Worm (Caenorhabditis elegans): ENCODE results near the gene Y54G2A.13.

Gene Y54G2A.13

ce11 chrIV:2774500-2774899 is 45.0 kb downstream of the Y54G2A.13 start (continued):
- no peak for TF ChIP-seq ztf-4 (tag; optimal IDR thresholded peaks at IDR 0.05)
- TF ChIP-seq crh-2 (tag; optimal IDR thresholded peaks at IDR 0.05): peak; percentile 88
- TF ChIP-seq blmp-1 (tag; optimal IDR thresholded peaks at IDR 0.05; ENCODE audit: insufficient read depth): peak; percentile 23
- TF ChIP-seq lsy-2 (tag; optimal IDR thresholded peaks at IDR 0.05): peak in 1 of 2 experiments; percentile 82
- peak; percentile 16 for TF ChIP-seq Y55F3AM.14 (GFP tag; optimal IDR thresholded peaks at IDR 0.05)
- no peak for TF ChIP-seq unc-39 (tag; optimal IDR thresholded peaks at IDR 0.05)
- no peak for TF ChIP-seq elt-1 (tag; optimal IDR thresholded peaks at IDR 0.05)
- peak; percentile 84 for TF ChIP-seq ama-1 (optimal IDR thresholded peaks at IDR 0.05)
- TF ChIP-seq skn-1 (tag; optimal IDR thresholded peaks at IDR 0.05): no peak
- peak; percentile 57 for TF ChIP-seq nhr-6 (tag; optimal IDR thresholded peaks at IDR 0.05)
- TF ChIP-seq elt-3 (tag; optimal IDR thresholded peaks at IDR 0.05): no peak

- TF ChIP-seq nhr-129 (tag; optimal IDR thresholded peaks at IDR 0.05) (peak; percentile 68), lin-13 (GFP tag; optimal IDR thresholded peaks at IDR 0.05) (peak; percentile 15), mdl-1 (tag; optimal IDR thresholded peaks at IDR 0.05) (no peak), sem-4 (tag; optimal IDR thresholded peaks at IDR 0.05) (no peak), mbf-1 (tag; optimal IDR thresholded peaks at IDR 0.05) (no peak), C34F6.9 (tag; optimal IDR thresholded peaks at IDR 0.05) (no peak), nhr-11 (tag; optimal IDR thresholded peaks at IDR 0.05) (no peak), sma-9 (GFP tag; optimal IDR thresholded peaks at IDR 0.05) (peak; percentile 35), sma-9 (tag; optimal IDR thresholded peaks at IDR 0.05) (no peak), nhr-25 (tag; optimal IDR thresholded peaks at IDR 0.05) (peak; percentile 35), lsy-2 (tag; optimal IDR thresholded peaks at IDR 0.05) (peak in 1 of 2 experiments; percentile 29), ztf-1 (GFP tag; conservative IDR thresholded peaks at IDR 0.05) (no peak)
Observed at ce11 chrIV:2773382-2773979, 46.1 kb downstream of the Y54G2A.13 start.

- peak; percentile 74 for TF ChIP-seq Y55F3AM.14 (GFP tag; optimal IDR thresholded peaks at IDR 0.05)
- TF ChIP-seq blmp-1 (tag; optimal IDR thresholded peaks at IDR 0.05; ENCODE audit: insufficient read depth): peak; percentile 47
- no peak for TF ChIP-seq egl-27 (tag; optimal IDR thresholded peaks at IDR 0.05)
- no peak for TF ChIP-seq F13H6.1 (tag; optimal IDR thresholded peaks at IDR 0.05)
- peak; percentile 56 for TF ChIP-seq nhr-25 (tag; optimal IDR thresholded peaks at IDR 0.05)
- TF ChIP-seq ZK546.5 (tag; optimal IDR thresholded peaks at IDR 0.05): no peak
- TF ChIP-seq gmeb-1 (tag; optimal IDR thresholded peaks at IDR 0.05): no peak
Observed at ce11 chrIV:2772209-2772851, 47.2 kb downstream of the Y54G2A.13 start.

DNA sequence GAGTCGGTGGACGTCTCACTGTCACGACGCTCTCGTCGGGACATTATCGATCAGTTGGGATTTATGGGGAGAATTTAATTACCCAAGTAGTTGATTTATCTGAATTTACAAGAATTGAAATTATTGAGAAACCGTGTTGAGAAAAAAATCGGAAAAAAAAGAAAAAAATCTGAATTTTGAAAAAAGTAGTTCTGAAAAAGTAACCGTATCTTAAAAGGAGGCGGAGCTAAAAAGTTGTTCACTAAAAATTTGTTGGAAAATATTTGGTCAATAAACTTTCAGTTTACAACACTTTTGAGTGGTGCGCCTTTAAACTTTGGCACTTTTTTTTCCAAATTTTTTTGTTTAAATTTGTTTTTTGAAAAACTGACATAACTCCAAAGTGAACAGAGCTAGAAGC is 47.8 kb downstream of the Y54G2A.13 start, which contains the start of gene Y54G2A.11:
Gene Y54G2A.11 (minus strand): TSS at position 101 of the 400 bp plus-strand sequence.
- no peak for TF ChIP-seq snpc-4 (tag; optimal IDR thresholded peaks at IDR 0.05)
- TF ChIP-seq nhr-11 (tag; optimal IDR thresholded peaks at IDR 0.05): no peak

DNA sequence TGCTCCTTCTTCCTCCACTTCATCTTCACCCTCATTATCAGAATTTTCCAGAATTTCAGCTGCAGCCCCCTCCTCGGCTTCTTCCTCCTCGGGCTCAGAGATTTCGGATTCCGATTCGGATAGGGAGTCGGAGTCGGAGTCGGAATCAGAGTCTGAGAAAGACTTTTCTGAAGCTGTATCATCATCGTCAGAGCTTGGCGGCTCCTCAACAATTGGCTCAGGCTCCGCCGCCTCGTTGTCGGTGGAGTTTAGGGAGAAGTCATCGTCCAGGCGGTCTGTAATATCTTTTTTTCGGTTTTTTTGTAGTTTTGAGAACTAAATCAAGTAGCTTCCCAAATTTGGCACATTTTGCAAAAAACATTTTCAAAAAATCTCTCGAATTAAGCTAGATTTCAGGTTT is 48.7 kb downstream of the Y54G2A.13 start:
- no peak for TF ChIP-seq lsy-2 (tag; optimal IDR thresholded peaks at IDR 0.05)
- no peak for TF ChIP-seq nhr-77 (tag; optimal IDR thresholded peaks at IDR 0.05)
- TF ChIP-seq lin-13 (GFP tag; optimal IDR thresholded peaks at IDR 0.05): no peak
- no peak for TF ChIP-seq aly-2 (tag; optimal IDR thresholded peaks at IDR 0.05)
- no peak for TF ChIP-seq fos-1 (tag; optimal IDR thresholded peaks at IDR 0.05)
- TF ChIP-seq nhr-10 (tag; optimal IDR thresholded peaks at IDR 0.05): no peak
- TF ChIP-seq ama-1 (optimal IDR thresholded peaks at IDR 0.05): no peak

DNA sequence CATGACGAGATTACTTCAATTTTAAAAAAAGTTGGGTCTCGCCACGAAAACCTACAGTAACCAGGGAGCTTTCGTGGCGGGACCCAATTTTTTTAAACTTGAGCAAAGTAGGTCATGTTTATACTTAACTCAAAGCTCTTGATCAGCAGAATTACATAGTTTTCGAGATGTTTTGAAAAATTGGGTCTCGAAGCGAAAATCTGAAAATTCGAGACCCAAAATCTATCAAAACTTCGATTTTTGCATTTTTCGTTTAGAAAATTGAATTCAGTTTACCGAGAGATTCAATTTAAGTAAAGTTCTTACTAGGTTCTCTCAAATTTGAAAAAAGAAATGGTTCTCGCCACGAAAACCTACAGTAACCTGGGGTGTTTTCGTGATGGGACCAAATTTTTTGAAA is 49.5 kb downstream of the Y54G2A.13 start:
- TF ChIP-seq ztf-4 (tag; optimal IDR thresholded peaks at IDR 0.05): no peak
- no peak for TF ChIP-seq lin-39 (tag; optimal IDR thresholded peaks at IDR 0.05)
- TF ChIP-seq nhr-23 (tag; optimal IDR thresholded peaks at IDR 0.05): no peak
- no peak for TF ChIP-seq lsy-2 (tag; optimal IDR thresholded peaks at IDR 0.05)
- TF ChIP-seq skn-1 (tag; optimal IDR thresholded peaks at IDR 0.05): no peak
- TF ChIP-seq nhr-12 (tag; optimal IDR thresholded peaks at IDR 0.05): no peak
- no peak for TF ChIP-seq elt-3 (tag; optimal IDR thresholded peaks at IDR 0.05)
- TF ChIP-seq F13H6.1 (tag; optimal IDR thresholded peaks at IDR 0.05): no peak
- no peak for TF ChIP-seq nhr-11 (tag; optimal IDR thresholded peaks at IDR 0.05)
- TF ChIP-seq dmd-4 (tag; optimal IDR thresholded peaks at IDR 0.05): no peak
- no peak for TF ChIP-seq sma-3 (GFP tag; optimal IDR thresholded peaks at IDR 0.05)
- no peak for TF ChIP-seq C34F6.9 (tag; optimal IDR thresholded peaks at IDR 0.05)
- no peak for TF ChIP-seq blmp-1 (tag; optimal IDR thresholded peaks at IDR 0.05; ENCODE audit: insufficient read depth)
- no peak for TF ChIP-seq ceh-82 (tag; optimal IDR thresholded peaks at IDR 0.05)
- no peak for TF ChIP-seq peb-1 (tag; optimal IDR thresholded peaks at IDR 0.05)

Data from whole organism, L2 larva.